Comparison of ENCODE assay signal across 2 worm cellular contexts in genomic region chrV:13262781-13263318, ce11.
TF ChIP-seq lines count a peak whose summit lies in the region.

No protein-coding gene starts in this region.

TF ChIP-seq in whole organism, L3 larva, 47 proteins besides CTCF, POLR2A, EP300 and RAD21 (continued from another document):
- TF ChIP-seq mml-1 (tag; optimal IDR thresholded peaks at IDR 0.05; lab: Kevin White, UChicago) (no peak), fkh-10 (GFP tag; optimal IDR thresholded peaks at IDR 0.05; lab: Kevin White, UChicago) (no peak), hmg-11 (tag; optimal IDR thresholded peaks at IDR 0.05; lab: Kevin White, UChicago) (no peak)

TF ChIP-seq in whole organism, L4 larva, 104 proteins besides CTCF, POLR2A, EP300 and RAD21 (continued from another document):
- TF ChIP-seq nhr-102 (tag; optimal IDR thresholded peaks at IDR 0.05; lab: Kevin White, UChicago) (peak; percentile 23), hlh-11 (tag; optimal IDR thresholded peaks at IDR 0.05; lab: Kevin White, UChicago) (peak; percentile 76), nhr-28 (tag; optimal IDR thresholded peaks at IDR 0.05; lab: Kevin White, UChicago) (peak; percentile 71), mxl-2 (GFP tag; conservative IDR thresholded peaks at IDR 0.05; lab: Robert Waterston, UW) (no peak), nhr-237 (tag; optimal IDR thresholded peaks at IDR 0.05; lab: Kevin White, UChicago) (no peak), dmd-6 (GFP tag; IDR thresholded peaks at IDR 0.05; lab: Robert Waterston, UW) (peak; percentile 92), F37D6.2 (tag; optimal IDR thresholded peaks at IDR 0.05; lab: Kevin White, UChicago) (no peak), zfp-2 (tag; optimal IDR thresholded peaks at IDR 0.05; lab: Kevin White, UChicago) (no peak), nhr-48 (tag; optimal IDR thresholded peaks at IDR 0.05; lab: Kevin White, UChicago) (peak; percentile 76), hmg-1.1 (GFP tag; IDR thresholded peaks at IDR 0.05; lab: Robert Waterston, UW) (0 out of 2 replicates have a peak, but pooled peaks have one; percentile 16), hif-1 (tag; optimal IDR thresholded peaks at IDR 0.05; lab: Kevin White, UChicago) (peak in 1 of 2 experiments; percentile 72), zag-1 (tag; optimal IDR thresholded peaks at IDR 0.05; lab: Kevin White, UChicago) (no peak), ama-1 (optimal IDR thresholded peaks at IDR 0.05; lab: Kevin White, UChicago) (no peak), pqm-1 (tag; optimal IDR thresholded peaks at IDR 0.05; lab: Kevin White, UChicago) (peak; percentile 51), R02D3.7 (tag; optimal IDR thresholded peaks at IDR 0.05; lab: Kevin White, UChicago) (no peak), nhr-77 (tag; optimal IDR thresholded peaks at IDR 0.05; lab: Kevin White, UChicago) (peak; percentile 32), jun-1 (tag; optimal IDR thresholded peaks at IDR 0.05; lab: Kevin White, UChicago) (no peak)
TF ChIP-seq in whole organism, L4 larva: peak in this region for 19.
